Worm (Caenorhabditis elegans) whole organism, L4 larva: ENCODE measurements around the gene Y73B6BL.27.

Experiments used
- F10B5.3 ChIP-seq: sonication (generic microtip); optimal IDR thresholded peaks from 2 replicates; lab custom pipeline; 2016; ENCODE audit warnings: mild to moderate bottlenecking, missing genetic modification characterization, missing compliant biosample characterization
- F37D6.2 ChIP-seq: sonication (generic microtip); optimal IDR thresholded peaks from 2 replicates; lab custom pipeline; 2016; ENCODE audit warnings: mild to moderate bottlenecking, missing genetic modification characterization, missing compliant biosample characterization
- Y105C5A.15 ChIP-seq: fragments of 200-800 bp; sonication (Bioruptor generic); IDR thresholded peaks from 2 replicates; pipeline ENCODE4 v1.3.6; 2022; ENCODE audit warnings: missing genetic modification characterization, missing compliant biosample characterization
- Y48G9A.11 ChIP-seq: fragments of 200-800 bp; sonication (Bioruptor generic); IDR thresholded peaks from 2 replicates; pipeline ENCODE4 v1.3.6; 2022; ENCODE audit warnings: missing genetic modification reagents, missing genetic modification characterization, missing compliant biosample characterization
- ama-1 ChIP-seq: fragments of 150-350 bp; optimal IDR thresholded peaks from 2 replicates; lab custom pipeline; 2014; ENCODE audit warnings: inconsistent platforms, mixed read lengths
- arid-1 ChIP-seq: fragments of 200-800 bp; sonication (Bioruptor generic); conservative IDR thresholded peaks from 2 replicates; pipeline ENCODE4 v1.3.6; 2022; ENCODE audit warnings: missing genetic modification reagents, missing genetic modification characterization, missing compliant biosample characterization
- ceh-32 ChIP-seq: sonication (generic microtip); optimal IDR thresholded peaks from 2 replicates; lab custom pipeline; 2016; ENCODE audit warnings: mild to moderate bottlenecking, missing genetic modification characterization, missing compliant biosample characterization; ENCODE audit not compliant: poor library complexity
- ceh-62 ChIP-seq: sonication (generic microtip); optimal IDR thresholded peaks from 2 replicates; lab custom pipeline; 2017; ENCODE audit warnings: missing biosample characterization, missing genetic modification characterization
- daf-12 ChIP-seq: fragments of 150-350 bp; optimal IDR thresholded peaks from 2 replicates; lab custom pipeline; 2014; ENCODE audit warnings: missing biosample characterization, missing genetic modification reagents, missing genetic modification characterization
- daf-16 ChIP-seq, 3 experiments: sonication (generic microtip); optimal IDR thresholded peaks; 2 replicates each; lab custom pipeline; 2016 to 2017; ENCODE audit warnings: missing genetic modification characterization in 3 of 3, missing genetic modification reagents in 3 of 3, mild to moderate bottlenecking in 2 of 3, missing compliant biosample characterization in 2 of 3, missing biosample characterization in 1 of 3, moderate library complexity in 1 of 3
- dmd-6 ChIP-seq: fragments of 200-800 bp; sonication (Bioruptor generic); IDR thresholded peaks from 2 replicates; pipeline ENCODE4 v1.3.6; 2022; ENCODE audit warnings: missing genetic modification reagents, missing genetic modification characterization, missing compliant biosample characterization
- dpl-1 ChIP-seq: fragments of 150-350 bp; optimal IDR thresholded peaks from 2 replicates; lab custom pipeline; 2014; ENCODE audit warnings: missing biosample characterization, missing genetic modification reagents, missing genetic modification characterization
- dve-1 ChIP-seq: sonication (generic microtip); optimal IDR thresholded peaks from 2 replicates; lab custom pipeline; 2017; ENCODE audit warnings: antibody characterized with exemption, mild to moderate bottlenecking, missing genetic modification characterization, missing compliant biosample characterization; ENCODE audit not compliant: insufficient read depth
- hlh-30 ChIP-seq: sonication (generic microtip); optimal IDR thresholded peaks from 2 replicates; lab custom pipeline; 2017; ENCODE audit warnings: antibody characterized with exemption, mild to moderate bottlenecking, missing genetic modification characterization, missing compliant biosample characterization; ENCODE audit not compliant: insufficient read depth
- lin-15B ChIP-seq: fragments of 150-350 bp; sonication (generic microtip); optimal IDR thresholded peaks from 3 replicates; lab custom pipeline; 2014; ENCODE audit warnings: missing biosample characterization, missing genetic modification characterization
- lsy-2 ChIP-seq, 2 experiments: fragments of 150-350 bp in 1 of 2; sonication (generic microtip) in 1 of 2; optimal IDR thresholded peaks; 2 replicates each; lab custom pipeline; 2014 to 2017; ENCODE audit warnings: missing biosample characterization in 2 of 2, missing genetic modification characterization in 2 of 2
- madf-9 ChIP-seq: fragments of 200-800 bp; sonication (Bioruptor generic); conservative IDR thresholded peaks from 2 replicates; pipeline ENCODE4 v1.3.6; 2022; ENCODE audit warnings: missing genetic modification reagents, missing genetic modification characterization, missing compliant biosample characterization
- mdt-29 ChIP-seq: fragments of 200-800 bp; sonication (Bioruptor generic); IDR thresholded peaks from 2 replicates; pipeline ENCODE4 v1.3.6; 2022; ENCODE audit warnings: missing genetic modification reagents, missing genetic modification characterization, missing compliant biosample characterization
- mep-1 ChIP-seq: fragments of 150-350 bp; sonication (generic microtip); optimal IDR thresholded peaks from 3 replicates; lab custom pipeline; 2014; ENCODE audit warnings: missing biosample characterization, missing genetic modification characterization
- mes-2 ChIP-seq: sonication (generic microtip); optimal IDR thresholded peaks from 2 replicates; lab custom pipeline; 2016; ENCODE audit warnings: missing genotype, mild to moderate bottlenecking, missing genetic modification characterization, missing compliant biosample characterization; ENCODE audit not compliant: poor library complexity, severe bottlenecking
- mxl-3 ChIP-seq: fragments of 200-800 bp; sonication (Bioruptor generic); optimal IDR thresholded peaks from 2 replicates; lab custom pipeline; 2018; ENCODE audit warnings: mild to moderate bottlenecking, missing genetic modification characterization, missing compliant biosample characterization
- nhr-11 ChIP-seq: fragments of 150-350 bp; optimal IDR thresholded peaks from 2 replicates; lab custom pipeline; 2014; ENCODE audit warnings: missing biosample characterization, missing genetic modification characterization
- nhr-42 ChIP-seq: fragments of 200-800 bp; sonication (Bioruptor generic); IDR thresholded peaks from 2 replicates; pipeline ENCODE4 v1.3.6; 2022; ENCODE audit warnings: missing genetic modification characterization, missing compliant biosample characterization
- pha-4 ChIP-seq, 2 experiments: fragments of 150-350 bp in 1 of 2; fragments of 200-800 bp in 1 of 2; sonication (Bioruptor generic) in 1 of 2; IDR thresholded peaks in 1 of 2; optimal IDR thresholded peaks in 1 of 2; 2 replicates each; pipeline versions ENCODE4 v1.3.6 to Lab custom; 2014 to 2022; ENCODE audit warnings: missing genetic modification characterization in 2 of 2, missing genetic modification reagents in 2 of 2, missing biosample characterization in 1 of 2, missing compliant biosample characterization in 1 of 2
- rbr-2 ChIP-seq: sonication (generic microtip); optimal IDR thresholded peaks from 2 replicates; lab custom pipeline; 2016; ENCODE audit warnings: missing genotype, missing genetic modification characterization, missing compliant biosample characterization
- sdz-12 ChIP-seq: fragments of 200-800 bp; sonication (Bioruptor generic); optimal IDR thresholded peaks from 2 replicates; lab custom pipeline; 2018; ENCODE audit warnings: mild to moderate bottlenecking, missing genetic modification characterization, missing compliant biosample characterization
- snpc-1.2 ChIP-seq: fragments of 200-800 bp; sonication (Bioruptor generic); IDR thresholded peaks from 2 replicates; pipeline ENCODE4 v1.3.6; 2022; ENCODE audit warnings: missing genetic modification reagents, missing genetic modification characterization, missing compliant biosample characterization
- zag-1 ChIP-seq: fragments of 150-350 bp; optimal IDR thresholded peaks from 2 replicates; lab custom pipeline; 2014; ENCODE audit warnings: missing biosample characterization, missing genetic modification characterization
- zfp-2 ChIP-seq: sonication (generic microtip); optimal IDR thresholded peaks from 2 replicates; lab custom pipeline; 2016; ENCODE audit warnings: mild to moderate bottlenecking, missing genetic modification characterization, missing compliant biosample characterization
- zfp-3 ChIP-seq: fragments of 200-800 bp; sonication (Bioruptor generic); conservative IDR thresholded peaks from 2 replicates; pipeline ENCODE4 v1.3.6; 2022; ENCODE audit warnings: missing genetic modification reagents, missing genetic modification characterization, missing compliant biosample characterization

Gene Y73B6BL.27

ce11 chrIV:6480978-6481377 lies 7.9 kb upstream of the Y73B6BL.27 start (continued):
- peak; percentile 88 for TF ChIP-seq Y105C5A.15
- TF ChIP-seq F10B5.3 (tag; lab: Kevin White, UChicago): no peak
- TF ChIP-seq Y48G9A.11 (GFP tag; lab: Robert Waterston, UW): peak; percentile 60; the same call in 1 of the 2 replicates
- TF ChIP-seq, all 104 proteins: peak for 54

- TF ChIP-seq nhr-42 (GFP tag; lab: Robert Waterston, UW) (no peak), mxl-3 (no peak), zfp-3 (no peak), dmd-6 (no peak)
Observed at ce11 chrIV:6480221-6480620, 7.2 kb upstream of the Y73B6BL.27 start, which contains the start of gene tyr-6. TSS of gene tyr-6 (plus strand) at chrIV:6480521.

- peak; percentile 32 for TF ChIP-seq dve-1
- TF ChIP-seq dpl-1 (GFP tag; lab: Kevin White, UChicago): peak; percentile 6
- peak in 1 of 2 experiments; percentile 64 for TF ChIP-seq lsy-2 (tag; optimal IDR thresholded peaks at IDR 0.05; lab: Kevin White, UChicago)
- peak; percentile 9 for TF ChIP-seq hlh-30
- peak; percentile 17 for TF ChIP-seq nhr-11 (tag; lab: Kevin White, UChicago)
- TF ChIP-seq pha-4 (GFP tag; IDR thresholded peaks at IDR 0.05; lab: Robert Waterston, UW): no peak
- TF ChIP-seq pha-4 (tag; optimal IDR thresholded peaks at IDR 0.05; lab: Kevin White, UChicago): no peak
- no peak for TF ChIP-seq mes-2 (tag; lab: Kevin White, UChicago)
- TF ChIP-seq mep-1 (tag; lab: Kevin White, UChicago): peak; percentile 44
- peak; percentile 29 for TF ChIP-seq rbr-2 (tag; lab: Kevin White, UChicago)
- TF ChIP-seq daf-16 (GFP tag; optimal IDR thresholded peaks at IDR 0.05; lab: Kevin White, UChicago): peak in 1 of 2 experiments; percentile 12
- TF ChIP-seq daf-16 (tag; optimal IDR thresholded peaks at IDR 0.05; lab: Kevin White, UChicago): peak; percentile 86
- no peak for TF ChIP-seq ceh-32 (tag; lab: Kevin White, UChicago)
- no peak for TF ChIP-seq lin-15B
Observed at ce11 chrIV:6474751-6475150, 1.7 kb upstream of the Y73B6BL.27 start.

- TF ChIP-seq madf-9 (no peak), zag-1 (no peak)
Observed at ce11 chrIV:6471216-6471615, 1.8 kb downstream of the Y73B6BL.27 start, which contains the start of gene tmed-13. TSS of gene tmed-13 (minus strand) at chrIV:6471384.

ce11 chrIV:6464005-6464404 lies 9.0 kb downstream of the Y73B6BL.27 start, which contains the start of gene acr-25:
TSS of gene acr-25 (plus strand) at chrIV:6464305.
- no peak for TF ChIP-seq lin-15B
- TF ChIP-seq mxl-3: no peak
- no peak for TF ChIP-seq arid-1 (GFP tag; lab: Robert Waterston, UW)
- no peak for TF ChIP-seq daf-12

ce11 chrIV:6460596-6460995 lies 12.4 kb downstream of the Y73B6BL.27 start:
- no peak for TF ChIP-seq F37D6.2 (tag; lab: Kevin White, UChicago)
- peak; percentile 87 for TF ChIP-seq snpc-1.2
- TF ChIP-seq sdz-12 (GFP tag; lab: Kevin White, UChicago): no peak
- no peak for TF ChIP-seq dpl-1 (GFP tag; lab: Kevin White, UChicago)
- no peak for TF ChIP-seq mdt-29 (GFP tag; lab: Robert Waterston, UW)
- TF ChIP-seq ama-1 (lab: Kevin White, UChicago): no peak
- TF ChIP-seq zfp-2 (tag; lab: Kevin White, UChicago): no peak
- no peak for TF ChIP-seq ceh-62
